Fruit fly (Drosophila melanogaster) whole organism, pupa: ENCODE measurements around the gene jhamt.

Experiments used
- CG12605 ChIP-seq: fragments of 200-800 bp; sonication (Bioruptor generic); IDR thresholded peaks from 2 replicates; pipeline ENCODE4 v1.3.6; 2022; ENCODE audit warnings: missing biosample characterization, missing genetic modification characterization
- CG14655 ChIP-seq: fragments of 200-800 bp; sonication (Bioruptor generic); optimal IDR thresholded peaks from 3 replicates; lab custom pipeline; 2017; ENCODE audit warnings: mild to moderate bottlenecking, missing biosample characterization, missing genetic modification reagents, missing genetic modification characterization
- CG8301 ChIP-seq: fragments of 200-800 bp; sonication (Bioruptor generic); optimal IDR thresholded peaks from 2 replicates; lab custom pipeline; 2018; ENCODE audit warnings: missing biosample characterization, mild to moderate bottlenecking, missing genetic modification characterization
- D1 ChIP-seq: fragments of 200-800 bp; sonication (Bioruptor generic); optimal IDR thresholded peaks from 2 replicates; lab custom pipeline; 2018; ENCODE audit warnings: missing biosample characterization, mild to moderate bottlenecking, missing genetic modification characterization, moderate library complexity

dm6 chr2L:16329102-16329520 is 36.6 kb upstream of the jhamt start, which contains the start of gene mRpL4:
- TF ChIP-seq CG8301 (no peak), CG14655 (GFP tag; lab: Kevin White, UChicago) (no peak), D1 (peak; percentile 71), CG12605 (GFP tag; lab: Robert Waterston, UW) (no peak; the same call in 1 of the 2 replicates)
